Worm (Caenorhabditis elegans): ENCODE results near the gene C55C3.3.
A peak's percentile ranks its signal among the peaks of the same experiment; 100 is the strongest.

The C55C3.3 gene

DNA sequence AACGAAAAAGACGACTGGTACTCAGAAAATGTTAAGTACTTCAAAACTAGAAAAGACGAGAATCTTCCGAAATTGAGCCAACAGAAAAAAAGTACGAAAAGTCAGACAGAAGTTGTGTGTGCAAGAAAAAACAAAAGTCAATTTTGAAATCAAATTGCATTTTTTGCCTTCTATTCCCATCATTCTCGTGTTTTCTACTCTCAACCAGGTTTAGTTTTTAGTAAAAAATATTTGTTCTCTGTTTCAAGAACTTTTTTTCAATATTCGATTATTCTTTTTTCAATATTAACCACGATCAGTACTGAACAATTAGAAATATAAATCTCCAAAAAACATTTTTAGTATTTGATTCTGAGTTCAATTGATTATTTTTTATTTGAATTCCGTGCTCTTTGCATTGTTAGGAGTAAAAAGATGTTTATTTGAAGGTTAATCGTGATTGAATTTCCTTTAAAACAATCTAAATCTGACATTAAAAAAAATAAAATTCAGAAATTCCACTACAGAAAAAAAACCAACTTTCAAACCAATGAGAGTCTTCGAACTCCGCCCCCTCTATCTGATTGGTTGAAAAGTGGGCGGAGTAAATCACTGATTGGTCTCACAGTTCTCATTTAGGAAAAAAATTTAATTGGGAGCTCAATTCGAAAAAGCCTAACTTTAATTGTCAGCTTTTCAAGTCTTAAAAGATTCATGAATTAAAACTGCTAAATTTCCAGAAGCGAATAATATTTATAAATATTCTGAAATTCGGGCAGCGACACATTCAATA, 30.4 kb downstream of the C55C3.3 start:
- TF ChIP-seq nfyb-1 (GFP tag; IDR thresholded peaks at IDR 0.05) (peak; percentile 85), C17E4.6 (GFP tag; IDR thresholded peaks at IDR 0.05) (no peak)

DNA sequence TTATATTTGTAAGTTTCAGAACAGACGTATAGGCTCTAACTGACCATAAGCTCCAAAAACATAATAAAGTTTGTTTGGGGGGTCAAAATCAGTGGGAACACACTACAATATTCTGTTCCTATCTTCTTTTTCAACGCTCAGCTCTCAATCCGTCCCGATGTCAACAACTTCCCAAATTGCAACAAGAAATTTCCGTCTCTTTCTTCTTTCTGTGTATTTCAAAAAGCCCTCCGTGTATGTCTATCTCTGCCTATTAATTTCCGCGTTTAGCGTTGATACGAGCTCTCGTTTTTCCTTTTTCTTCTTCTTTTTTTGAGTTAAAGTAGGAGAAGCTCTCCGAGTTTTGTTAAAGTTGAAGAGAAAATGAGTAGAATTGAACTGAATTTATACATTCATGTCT, 38.6 kb downstream of the C55C3.3 start:
- TF ChIP-seq egl-18 (GFP tag; IDR thresholded peaks at IDR 0.05): no peak

DNA sequence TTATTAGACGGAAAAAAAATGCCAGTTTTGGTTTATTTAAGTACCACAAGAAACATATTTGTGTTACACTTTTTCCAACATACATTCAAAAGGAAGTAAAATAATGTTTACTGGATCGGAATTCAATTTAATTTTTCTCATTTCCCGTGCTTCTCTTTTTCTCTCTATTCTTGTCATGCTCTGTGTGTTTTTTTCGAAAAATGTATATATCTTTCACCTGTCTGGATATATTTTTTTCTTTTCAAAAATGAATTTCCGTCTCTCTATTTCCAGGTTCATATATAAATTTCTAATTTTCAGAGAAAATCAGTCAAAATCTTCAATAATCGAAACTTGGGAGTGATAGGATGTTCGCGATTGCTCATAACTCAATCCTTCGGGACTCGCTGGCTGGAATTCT, 40.2 kb downstream of the C55C3.3 start, which contains the start of gene H35B03.1:
Gene H35B03.1, plus strand, starts transcription at position 301 of the 400 bp plus-strand sequence.
- no peak for TF ChIP-seq pbrm-1 (GFP tag; IDR thresholded peaks at IDR 0.05)
- no peak for TF ChIP-seq hmg-1.2 (GFP tag; IDR thresholded peaks at IDR 0.05)
- TF ChIP-seq let-607 (tag; optimal IDR thresholded peaks at IDR 0.05): no peak
- TF ChIP-seq nfya-1 (tag; optimal IDR thresholded peaks at IDR 0.05; ENCODE audit: borderline replicate concordance, insufficient read depth): no peak
- TF ChIP-seq nhr-120 (GFP tag; IDR thresholded peaks at IDR 0.05): no peak
- no peak for TF ChIP-seq Y67H2A.10 (GFP tag; conservative IDR thresholded peaks at IDR 0.05)
- no peak for TF ChIP-seq Y53F4B.3 (GFP tag; IDR thresholded peaks at IDR 0.05)
- TF ChIP-seq ZK185.1 (tag; optimal IDR thresholded peaks at IDR 0.05; ENCODE audit: poor library complexity, severe bottlenecking): no peak
- no peak for TF ChIP-seq lag-1 (GFP tag; IDR thresholded peaks at IDR 0.05)
- no peak for TF ChIP-seq sptf-2 (GFP tag; optimal IDR thresholded peaks at IDR 0.05)

DNA sequence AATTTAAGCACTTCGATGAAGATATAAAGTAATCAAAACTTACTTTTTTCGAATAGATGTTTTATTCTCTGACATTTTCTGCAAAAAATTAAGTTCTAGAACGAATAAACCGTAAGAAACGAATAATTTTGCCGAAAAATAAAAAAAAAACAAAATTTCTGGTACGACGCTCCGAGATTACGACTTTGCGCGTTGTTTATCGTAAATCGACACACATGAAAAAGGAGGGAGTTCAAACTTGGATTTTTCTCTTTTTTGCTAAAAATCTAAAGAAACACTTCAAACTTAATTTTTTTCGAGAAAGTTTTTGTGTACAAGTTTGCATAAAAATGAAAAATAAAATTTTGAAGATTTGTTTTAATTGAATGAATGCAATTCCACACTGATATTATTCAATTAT, 46.5 kb downstream of the C55C3.3 start, which contains the start of gene H35B03.2:
Gene H35B03.2, minus strand, starts transcription at position 78 of the 400 bp plus-strand sequence.
- TF ChIP-seq dpl-1 (GFP tag; optimal IDR thresholded peaks at IDR 0.05) (peak; percentile 79), ets-4 (GFP tag; optimal IDR thresholded peaks at IDR 0.05) (no peak), tbx-9 (tag; optimal IDR thresholded peaks at IDR 0.05; ENCODE audit: borderline replicate concordance) (no peak), F23B12.7 (tag; optimal IDR thresholded peaks at IDR 0.05; ENCODE audit: insufficient read depth) (peak; percentile 57), attf-3 (GFP tag; conservative IDR thresholded peaks at IDR 0.05) (peak; percentile 97), efl-1 (GFP tag; optimal IDR thresholded peaks at IDR 0.05) (peak; percentile 72), lsy-27 (tag; optimal IDR thresholded peaks at IDR 0.05; ENCODE audit: borderline replicate concordance, insufficient read depth) (no peak), lin-35 (GFP tag; optimal IDR thresholded peaks at IDR 0.05) (peak in 2 of 3 experiments; percentile 14 to 92), snpc-4 (GFP tag; optimal IDR thresholded peaks at IDR 0.05) (peak; percentile 52), snpc-4 (tag; optimal IDR thresholded peaks at IDR 0.05) (peak in 3 of 4 experiments; percentile 80 to 86 (median 83)), lin-54 (GFP tag; optimal IDR thresholded peaks at IDR 0.05) (peak; percentile 92)

DNA sequence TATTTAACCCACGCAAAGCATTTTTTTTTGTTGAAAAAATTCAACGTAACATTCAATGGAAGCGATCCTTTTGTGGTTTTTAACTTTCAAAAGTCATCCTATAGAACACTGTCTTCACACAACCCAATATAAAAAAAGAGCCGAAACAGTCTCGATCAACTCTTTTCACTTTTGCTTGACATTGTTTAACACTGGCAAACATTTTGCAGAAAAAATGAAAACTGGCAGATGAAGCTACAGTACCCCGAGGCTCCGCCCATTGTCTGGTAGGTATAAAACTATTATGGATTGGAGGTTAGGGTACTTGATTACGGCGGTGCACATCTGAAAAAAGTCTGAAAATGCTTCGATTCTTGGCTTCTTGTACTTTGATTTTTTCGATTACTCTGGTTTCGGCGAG, 49.6 kb downstream of the C55C3.3 start, which contains the start of gene cpg-18:
Gene cpg-18, plus strand, starts transcription at position 301 of the 400 bp plus-strand sequence.
- TF ChIP-seq let-607 (tag; optimal IDR thresholded peaks at IDR 0.05): no peak
- TF ChIP-seq ceh-100 (GFP tag; IDR thresholded peaks at IDR 0.05): no peak
- no peak for TF ChIP-seq attf-3 (GFP tag; conservative IDR thresholded peaks at IDR 0.05)
- no peak for TF ChIP-seq C17E4.6 (GFP tag; IDR thresholded peaks at IDR 0.05)
- TF ChIP-seq hmg-20 (GFP tag; IDR thresholded peaks at IDR 0.05): no peak
- no peak for TF ChIP-seq ztf-22 (GFP tag; optimal IDR thresholded peaks at IDR 0.05)
- no peak for TF ChIP-seq egrh-3 (GFP tag; IDR thresholded peaks at IDR 0.05)
- no peak for TF ChIP-seq cebp-1 (GFP tag; IDR thresholded peaks at IDR 0.05)
- no peak for TF ChIP-seq cebp-1 (tag; optimal IDR thresholded peaks at IDR 0.05)
- TF ChIP-seq hrde-1 (tag; optimal IDR thresholded peaks at IDR 0.05; ENCODE audit: borderline replicate concordance): no peak
- TF ChIP-seq ZK185.1 (tag; optimal IDR thresholded peaks at IDR 0.05; ENCODE audit: poor library complexity, severe bottlenecking): no peak
- no peak for TF ChIP-seq unc-130 (GFP tag; optimal IDR thresholded peaks at IDR 0.05)
- TF ChIP-seq him-1 (tag; optimal IDR thresholded peaks at IDR 0.05): no peak
- TF ChIP-seq Y95B8A.8 (GFP tag; IDR thresholded peaks at IDR 0.05): no peak
- TF ChIP-seq ztf-3 (GFP tag; optimal IDR thresholded peaks at IDR 0.05): no peak
- TF ChIP-seq madf-8 (GFP tag; conservative IDR thresholded peaks at IDR 0.05): no peak
- no peak for TF ChIP-seq repo-1 (tag; optimal IDR thresholded peaks at IDR 0.05)
- TF ChIP-seq dox-1 (GFP tag; IDR thresholded peaks at IDR 0.05): no peak
- TF ChIP-seq F57A8.1 (GFP tag; optimal IDR thresholded peaks at IDR 0.05): no peak
- no peak for TF ChIP-seq T26A5.8 (tag; optimal IDR thresholded peaks at IDR 0.05)
- TF ChIP-seq lin-54 (GFP tag; optimal IDR thresholded peaks at IDR 0.05): no peak

All from whole organism, young adult.